Fruit fly (Drosophila melanogaster) whole organism, adult: ENCODE measurements around the gene eIF4EHP.

Experiments
- Clk ChIP-seq: fragments of 200-800 bp; sonication (Bioruptor generic); optimal IDR thresholded peaks from 2 replicates; lab custom pipeline; 2017; ENCODE audit warnings: missing biosample characterization, missing genetic modification characterization
- ovo ChIP-seq: fragments of 200-800 bp; sonication (Bioruptor generic); optimal IDR thresholded peaks from 2 replicates; lab custom pipeline; 2016; ENCODE audit warnings: missing biosample characterization, missing genetic modification characterization

DNA sequence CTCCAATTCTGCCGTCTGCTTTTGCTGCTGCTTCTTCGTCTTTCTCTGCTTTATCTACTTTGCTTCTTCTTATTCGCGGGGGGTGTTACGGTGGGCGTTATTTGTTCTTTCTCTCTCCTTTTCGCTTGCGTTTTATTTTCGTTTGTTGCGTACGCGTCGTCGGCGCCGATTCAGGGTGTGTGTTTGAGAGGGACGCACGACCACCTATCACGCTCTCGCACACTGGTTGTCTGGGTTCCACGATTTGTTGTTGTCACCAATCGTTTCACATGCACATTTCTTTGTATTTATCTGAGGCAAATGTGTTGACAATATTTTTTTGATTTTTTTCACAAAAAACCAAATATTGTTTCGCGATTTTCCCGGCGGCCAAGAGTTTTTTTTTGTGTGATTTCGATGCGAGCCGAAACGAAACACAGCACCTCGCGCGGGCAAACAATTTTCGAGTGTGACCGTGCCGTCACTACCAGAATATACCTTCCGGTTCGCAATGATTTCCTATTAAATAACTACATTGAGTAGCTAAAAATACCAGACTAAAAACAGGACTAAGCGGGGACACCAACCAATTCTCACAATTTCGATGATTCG lies 3.4 kb downstream of the eIF4EHP start, which contains the start of gene Syx1A:
- TF ChIP-seq Clk (GFP tag; lab: Kevin White, UChicago): no peak
- peak; percentile 26 for TF ChIP-seq ovo (GFP tag; lab: Kevin White, UChicago)
